Worm (Caenorhabditis elegans) whole organism, L3 larva: ENCODE data around the gene cyld-1.

ENCODE experiments used
- ama-1 ChIP-seq: fragments of 150-350 bp; optimal IDR thresholded peaks from 2 replicates; lab custom pipeline; 2018
- egl-27 ChIP-seq: sonication (generic microtip); optimal IDR thresholded peaks from 4 replicates; lab custom pipeline; 2017; ENCODE audit warnings: missing biosample characterization, missing genetic modification reagents, missing genetic modification characterization
- lin-39 ChIP-seq: fragments of 150-350 bp; optimal IDR thresholded peaks from 2 replicates; lab custom pipeline; 2018; ENCODE audit warnings: missing biosample characterization, missing genetic modification reagents, missing genetic modification characterization
- mml-1 ChIP-seq: fragments of 150-350 bp; sonication (generic microtip); optimal IDR thresholded peaks from 3 replicates; lab custom pipeline; 2014; ENCODE audit warnings: missing biosample characterization, missing genetic modification characterization
- nhr-23 ChIP-seq: fragments of 150-350 bp; optimal IDR thresholded peaks from 2 replicates; lab custom pipeline; 2014; ENCODE audit warnings: missing biosample characterization, missing genetic modification reagents, missing genetic modification characterization
- nhr-28 ChIP-seq: fragments of 150-350 bp; optimal IDR thresholded peaks from 2 replicates; lab custom pipeline; 2014; ENCODE audit warnings: missing biosample characterization, missing genetic modification characterization
- nhr-76 ChIP-seq: fragments of 150-350 bp; sonication (generic microtip); optimal IDR thresholded peaks from 5 replicates; lab custom pipeline; 2014; ENCODE audit warnings: missing biosample characterization, missing genetic modification characterization
- nhr-77 ChIP-seq: fragments of 150-350 bp; optimal IDR thresholded peaks from 2 replicates; lab custom pipeline; 2014; ENCODE audit warnings: missing biosample characterization, missing genetic modification characterization
- unc-39 ChIP-seq: sonication (generic microtip); optimal IDR thresholded peaks from 4 replicates; lab custom pipeline; 2017; ENCODE audit warnings: missing biosample characterization, missing genetic modification characterization

DNA sequence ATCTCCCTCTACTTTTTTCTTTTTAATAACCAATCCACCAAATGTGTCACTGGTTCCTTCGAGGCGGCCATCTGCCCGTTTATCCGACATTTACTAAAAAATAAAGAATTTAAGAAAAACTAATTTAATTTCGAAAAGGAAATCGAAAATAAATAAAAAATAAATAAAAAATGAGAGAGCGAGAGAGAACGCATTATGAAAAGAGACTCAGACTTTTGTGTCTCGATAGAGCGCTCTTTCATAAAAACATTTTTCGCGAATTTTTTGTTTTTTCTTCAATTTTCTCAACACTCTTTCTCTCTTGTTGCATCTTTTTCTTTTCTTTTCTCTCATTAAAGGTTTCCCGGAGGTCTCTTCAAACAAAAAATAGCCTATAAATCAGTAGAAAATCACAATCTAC is 45.7 kb upstream of the cyld-1 start, which contains the start of gene mog-1:
- TF ChIP-seq nhr-28 (tag; lab: Kevin White, UChicago) (no peak), mml-1 (no peak), nhr-23 (no peak), egl-27 (no peak), nhr-77 (no peak), ama-1 (lab: Kevin White, UChicago) (no peak), unc-39 (tag; lab: Kevin White, UChicago) (no peak), nhr-76 (no peak), lin-39 (no peak)
